Fruit fly (Drosophila melanogaster) ovary, adult (tissue): ENCODE measurements around the gene Gyc76C.
"Not testable (repeated sequence)": the region's sequence is repeated elsewhere in the genome, so short reads cannot be mapped to it uniquely, and the experiment has no call there.

Source experiments
- CG17801 ChIP-seq: fragments of 200-800 bp; optimal IDR thresholded peaks from 2 replicates; lab custom pipeline; 2019; ENCODE audit warnings: missing biosample characterization, mild to moderate bottlenecking, missing genetic modification characterization, moderate library complexity; ENCODE audit not compliant: partially characterized antibody

Gene Gyc76C

DNA sequence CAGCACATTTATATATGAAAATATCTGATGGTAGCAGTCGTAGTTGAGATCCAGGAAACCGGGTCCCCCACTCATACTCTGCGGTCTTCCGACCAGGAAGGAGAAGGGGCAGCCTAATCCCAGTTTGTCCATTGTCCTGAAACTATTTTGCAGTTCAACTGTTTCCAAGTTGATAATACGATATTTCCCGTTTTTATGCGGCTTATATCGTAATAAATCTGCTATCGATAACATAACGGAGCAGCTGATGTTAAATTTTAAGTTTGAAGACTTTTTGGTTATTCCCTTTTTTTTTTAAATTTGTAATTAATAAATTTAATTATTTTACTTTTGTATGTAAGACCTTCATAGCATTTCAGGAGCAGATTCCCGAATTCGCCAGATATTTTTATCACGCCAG is 7.7 kb upstream of the Gyc76C start, which contains the start of gene CG14102:
TSS of gene CG14102 (minus strand) at position 187 of the 400 bp plus-strand sequence.
- no peak for TF ChIP-seq CG17801 (GFP tag; lab: Kevin White, UChicago)

- no peak for TF ChIP-seq CG17801 (GFP tag; lab: Kevin White, UChicago)
Observed at dm6 chr3L:19798978-19799377, 5.6 kb upstream of the Gyc76C start, which contains the start of gene Ir76a. Gene Ir76a (plus strand): TSS chr3L:19799278.

DNA sequence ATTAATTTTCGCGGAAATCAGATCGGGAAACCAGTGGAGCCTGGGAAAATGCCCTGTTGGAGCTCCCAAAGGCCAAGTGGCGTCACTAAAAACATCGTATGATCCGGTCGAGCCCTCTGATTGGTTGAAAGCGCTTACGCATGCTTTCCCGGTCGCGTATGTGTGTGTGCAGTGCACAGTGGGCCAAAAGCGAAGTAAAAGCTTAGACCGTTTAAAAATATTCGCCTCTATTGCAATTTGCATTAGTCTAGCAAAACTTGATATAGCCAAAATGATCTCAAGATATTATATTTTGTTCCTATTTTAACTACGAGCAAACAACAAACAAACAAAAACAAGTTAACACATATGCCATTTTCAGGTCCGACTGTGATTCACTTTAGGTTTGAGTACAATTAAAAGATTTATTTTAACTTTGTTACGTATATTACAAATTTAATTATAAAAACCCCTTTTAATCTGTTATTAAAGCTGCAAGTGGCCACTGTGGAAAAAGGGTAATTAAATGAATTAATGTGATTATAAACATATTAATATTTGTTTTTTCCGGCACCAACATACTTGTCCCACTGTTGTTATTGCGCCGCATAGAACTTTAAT is 934 bp upstream of the Gyc76C start:
- TF ChIP-seq CG17801 (GFP tag; lab: Kevin White, UChicago), result peak; percentile 89

dm6 chr3L:19792717-19793437 is 492 bp downstream of the Gyc76C start:
- no peak for TF ChIP-seq CG17801 (GFP tag; lab: Kevin White, UChicago)

dm6 chr3L:19791688-19792073 is 1.7 kb downstream of the Gyc76C start:
- TF ChIP-seq CG17801 (GFP tag; lab: Kevin White, UChicago), result no peak

DNA sequence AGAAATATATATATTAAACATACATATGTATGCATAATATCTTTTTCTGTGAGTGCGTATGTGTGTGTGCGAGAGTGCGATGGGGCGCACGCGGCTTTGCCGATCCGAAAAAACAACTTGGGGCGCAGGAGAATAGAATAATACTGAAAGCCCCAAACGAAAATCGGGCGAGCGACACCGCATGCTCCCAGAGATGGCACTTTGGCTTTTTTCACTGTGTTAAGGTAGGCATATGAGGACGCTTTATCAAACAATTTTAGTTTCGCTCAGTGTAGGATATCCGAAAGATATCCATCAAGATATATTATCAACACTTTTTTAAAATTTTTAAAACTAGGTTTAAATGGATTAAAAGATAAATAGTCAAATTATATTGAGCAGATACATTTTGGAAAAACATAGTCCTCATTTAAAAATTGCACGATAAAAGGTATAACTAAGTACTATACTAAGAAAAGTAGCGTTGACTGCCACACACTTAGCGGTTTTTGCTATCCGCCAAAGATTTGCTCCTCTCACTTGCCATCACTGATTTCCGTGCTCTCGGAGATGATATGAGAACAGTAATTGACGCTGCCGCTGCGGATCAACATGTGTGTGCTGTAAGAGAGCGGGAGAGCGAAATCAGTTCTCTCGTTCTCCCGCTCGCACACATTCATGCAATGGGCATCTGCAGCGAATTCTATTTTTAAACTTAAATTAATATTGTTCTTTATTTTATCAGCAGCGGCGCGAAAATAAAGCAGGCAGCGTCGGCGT is 2.3 kb downstream of the Gyc76C start:
- peak; percentile 44 for TF ChIP-seq CG17801 (GFP tag; lab: Kevin White, UChicago)

DNA sequence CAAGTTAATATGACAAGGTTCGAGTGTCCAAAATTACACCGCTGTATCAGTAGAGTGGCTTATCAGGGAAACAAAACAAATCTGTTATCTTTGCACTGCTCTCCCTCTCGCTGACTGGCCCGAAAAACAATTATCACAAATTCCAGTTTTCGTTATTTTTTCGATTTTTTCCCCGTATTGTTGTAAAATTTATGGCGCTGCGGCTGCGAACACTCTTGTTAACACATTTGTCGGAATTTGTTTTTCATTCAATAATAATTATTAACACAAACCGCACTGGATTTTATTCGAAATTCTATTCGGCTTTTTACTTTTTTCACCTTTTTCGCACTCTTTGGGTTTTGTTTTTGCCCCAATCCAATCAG is 2.8 kb downstream of the Gyc76C start:
- TF ChIP-seq CG17801 (GFP tag; lab: Kevin White, UChicago), result no peak

DNA sequence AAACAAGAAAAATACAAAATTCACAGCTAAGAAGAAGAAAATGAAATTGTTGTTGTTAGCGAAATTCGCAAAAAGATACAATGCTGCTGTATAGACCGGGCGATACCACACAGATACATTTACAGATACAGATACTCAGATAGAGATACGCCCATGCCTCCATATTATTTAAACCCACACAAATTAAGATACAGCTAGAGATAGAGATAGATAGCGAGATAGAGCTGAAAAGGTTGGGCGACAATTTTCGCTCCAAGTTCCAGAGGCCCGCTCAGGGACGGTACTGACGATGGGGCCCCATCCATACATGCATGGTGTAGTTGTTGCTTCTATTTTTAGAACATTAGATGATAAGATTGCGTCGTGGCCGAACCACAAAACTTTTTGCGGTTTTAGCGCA is 5.7 kb downstream of the Gyc76C start:
- TF ChIP-seq CG17801 (GFP tag; lab: Kevin White, UChicago), result no peak

DNA sequence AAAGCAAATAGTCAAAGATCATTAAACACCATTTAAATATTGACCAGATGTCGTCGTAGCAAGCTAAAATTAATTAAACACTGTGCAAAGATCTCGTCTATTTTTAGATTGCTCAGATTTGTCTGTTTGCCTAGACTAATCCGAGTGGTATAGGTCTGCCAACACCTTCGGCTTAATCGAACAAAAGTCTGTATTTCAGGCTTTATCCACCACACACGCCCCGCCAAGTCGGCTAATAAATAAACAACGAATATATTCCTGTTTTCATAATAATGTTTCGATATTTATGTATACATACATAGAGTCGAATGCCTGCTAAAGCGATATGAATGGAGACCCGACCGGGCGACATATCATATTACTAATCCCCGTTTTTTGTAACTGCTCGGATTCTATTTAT is 14.8 kb downstream of the Gyc76C start:
- no peak for TF ChIP-seq CG17801 (GFP tag; lab: Kevin White, UChicago)

- no peak for TF ChIP-seq CG17801 (GFP tag; lab: Kevin White, UChicago)
Observed at dm6 chr3L:19777279-19777960, 15.9 kb downstream of the Gyc76C start.

DNA sequence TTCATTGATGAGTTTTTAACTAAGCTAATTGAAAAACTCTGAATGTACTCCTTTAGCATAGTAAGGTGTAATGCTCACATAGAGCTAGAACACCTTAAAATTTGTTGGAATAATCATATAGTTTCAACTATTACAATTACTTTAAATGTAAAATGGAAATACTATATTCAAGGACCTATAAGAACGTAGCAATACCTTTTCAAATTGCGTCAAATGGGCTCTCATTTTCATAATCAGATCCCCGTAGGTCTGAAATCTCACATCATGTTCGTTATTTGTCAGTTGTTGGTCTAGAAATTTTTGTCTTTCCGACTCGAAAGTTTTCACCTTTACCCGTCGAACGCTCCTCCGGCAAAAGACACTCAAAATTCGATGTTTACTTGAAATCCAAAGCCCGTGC is 33.3 kb downstream of the Gyc76C start, which contains the start of gene Vtld:
TSS of gene Vtld (plus strand) at position 301 of the 400 bp plus-strand sequence.
- not testable (repeated sequence) for TF ChIP-seq CG17801 (GFP tag; lab: Kevin White, UChicago)

dm6 chr3L:19749644-19750043 is 43.7 kb downstream of the Gyc76C start, which contains the start of gene CG42638:
Gene CG42638 (minus strand): TSS chr3L:19749744.
- not testable (repeated sequence) for TF ChIP-seq CG17801 (GFP tag; lab: Kevin White, UChicago)

- TF ChIP-seq CG17801 (GFP tag; lab: Kevin White, UChicago), result not testable (repeated sequence)
Observed at dm6 chr3L:19728694-19729093, 64.7 kb downstream of the Gyc76C start, which contains the start of gene CG42529. Gene CG42529 (plus strand): TSS chr3L:19728994.

- TF ChIP-seq CG17801 (GFP tag; lab: Kevin White, UChicago), result not testable (repeated sequence)
Observed at dm6 chr3L:19718228-19718627, 75.1 kb downstream of the Gyc76C start, which contains the start of gene Trpml. Gene Trpml (minus strand): TSS chr3L:19718328.
